Worm (Caenorhabditis elegans): Measurements from ENCODE around the gene nas-33.

DNA sequence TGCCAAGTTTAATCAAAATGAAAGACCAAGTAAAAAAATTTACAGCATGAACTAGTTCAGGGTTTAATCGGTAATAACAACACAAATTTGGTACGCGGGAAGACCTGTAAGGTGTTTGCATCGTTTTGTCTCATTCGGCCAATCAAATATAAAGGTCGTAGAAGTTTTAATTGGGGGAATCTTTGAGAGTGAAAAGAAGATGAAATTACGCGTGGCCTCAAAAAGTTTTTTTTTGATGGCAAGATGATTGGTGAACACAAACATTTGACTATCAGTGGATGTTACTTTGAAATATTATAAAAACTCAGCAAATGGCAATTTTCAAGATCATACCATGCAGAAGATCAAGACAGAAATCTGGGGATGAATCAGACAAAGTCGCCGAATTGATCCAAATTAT is at the start of gene nas-33:
- TF ChIP-seq W03F9.2 (tag; optimal IDR thresholded peaks at IDR 0.05) (no peak), him-1 (tag; optimal IDR thresholded peaks at IDR 0.05) (no peak)
